Worm (Caenorhabditis elegans): Measurements from ENCODE around the gene ipmk-1.

The ipmk-1 gene

ce11 chrIV:12567176-12567892, 19.4 kb downstream of the ipmk-1 start, which contains the start of the genes hsb-1 and let-99 (continued):
- TF ChIP-seq saeg-2 (GFP tag; IDR thresholded peaks at IDR 0.05) (no peak), ctbp-1 (GFP tag; IDR thresholded peaks at IDR 0.05) (no peak), hlh-30 (tag; optimal IDR thresholded peaks at IDR 0.05; ENCODE audit: insufficient read depth) (peak; percentile 32), daf-12 (tag; optimal IDR thresholded peaks at IDR 0.05) (no peak), T26A8.4 (GFP tag; IDR thresholded peaks at IDR 0.05) (no peak)

- TF ChIP-seq madf-9 (GFP tag; conservative IDR thresholded peaks at IDR 0.05) (no peak), dmd-8 (GFP tag; IDR thresholded peaks at IDR 0.05) (peak; percentile 20; the same call in 1 of the 2 replicates), Y5F2A.4 (GFP tag; optimal IDR thresholded peaks at IDR 0.05) (peak; percentile 6)
Measured at ce11 chrIV:12570546-12570945, 22.6 kb downstream of the ipmk-1 start.

- TF ChIP-seq Y105C5A.15 (GFP tag; IDR thresholded peaks at IDR 0.05) (no peak), nhr-28 (tag; optimal IDR thresholded peaks at IDR 0.05) (no peak), php-3 (GFP tag; IDR thresholded peaks at IDR 0.05) (no peak), hlh-11 (tag; optimal IDR thresholded peaks at IDR 0.05) (no peak), mxl-3 (GFP tag; optimal IDR thresholded peaks at IDR 0.05) (no peak), unc-39 (tag; optimal IDR thresholded peaks at IDR 0.05) (no peak)
Measured at ce11 chrIV:12571047-12571446, 23.1 kb downstream of the ipmk-1 start, which contains the start of gene K08E7.4. Gene K08E7.4 (minus strand): TSS chrIV:12571147.

ce11 chrIV:12573068-12573467, 25.1 kb downstream of the ipmk-1 start, which contains the start of gene K08E7.5:
Gene K08E7.5 (plus strand): TSS chrIV:12573368.
- TF ChIP-seq zfp-3 (GFP tag; conservative IDR thresholded peaks at IDR 0.05) (no peak), aha-1 (tag) (peak; percentile 88)

ce11 chrIV:12574265-12574664, 26.3 kb downstream of the ipmk-1 start:
- TF ChIP-seq aha-1 (tag) (peak; percentile 92), fkh-10 (GFP tag; optimal IDR thresholded peaks at IDR 0.05) (no peak)

- TF ChIP-seq ceh-28 (tag; optimal IDR thresholded peaks at IDR 0.05) (no peak), unc-62 (GFP tag; optimal IDR thresholded peaks at IDR 0.05 in 1 of 2) (peak in 1 of 2 experiments; percentile 37), unc-62 (tag; optimal IDR thresholded peaks at IDR 0.05) (no peak), ceh-32 (tag; optimal IDR thresholded peaks at IDR 0.05; ENCODE audit: poor library complexity) (no peak)
Measured at ce11 chrIV:12581046-12581445, 33.1 kb downstream of the ipmk-1 start, which contains the start of gene K08E7.6. Gene K08E7.6 (minus strand): TSS chrIV:12581146.

ce11 chrIV:12583181-12583580, 35.3 kb downstream of the ipmk-1 start:
- TF ChIP-seq ztf-7 (tag; optimal IDR thresholded peaks at IDR 0.05): no peak
- TF ChIP-seq zip-2 (tag; optimal IDR thresholded peaks at IDR 0.05): no peak
- TF ChIP-seq hmg-1.1 (GFP tag; IDR thresholded peaks at IDR 0.05): 0 out of 2 replicates have a peak, but pooled peaks have one; percentile 14
- TF ChIP-seq fkh-10 (GFP tag; optimal IDR thresholded peaks at IDR 0.05): peak; percentile 46
- TF ChIP-seq hif-1 (tag; optimal IDR thresholded peaks at IDR 0.05): no peak
- peak; percentile 54 for TF ChIP-seq rbr-2 (tag; optimal IDR thresholded peaks at IDR 0.05)
- TF ChIP-seq lin-29 (GFP tag; IDR thresholded peaks at IDR 0.05): no peak
- peak; percentile 88 for TF ChIP-seq aha-1 (tag)
- no peak for TF ChIP-seq ceh-62 (tag; optimal IDR thresholded peaks at IDR 0.05)
- TF ChIP-seq madf-9 (GFP tag; conservative IDR thresholded peaks at IDR 0.05): no peak
- TF ChIP-seq T20F7.1 (GFP tag; optimal IDR thresholded peaks at IDR 0.05): no peak
- TF ChIP-seq lsy-2 (tag; optimal IDR thresholded peaks at IDR 0.05): peak in 1 of 2 experiments; percentile 42
- TF ChIP-seq unc-39 (tag; optimal IDR thresholded peaks at IDR 0.05): no peak
